Fruit fly (Drosophila melanogaster): ENCODE measurements around the gene CG43732.

The CG43732 gene

dm6 chr3R:18928346-18928917 is 21.6 kb upstream of the CG43732 start, which contains the start of gene Mpc1 (continued):
- no peak for TF ChIP-seq CG3281 (GFP tag; optimal IDR thresholded peaks at IDR 0.05)
- no peak for TF ChIP-seq sr (GFP tag; IDR thresholded peaks at IDR 0.05)
- no peak for TF ChIP-seq CG15514 (GFP tag; optimal IDR thresholded peaks at IDR 0.05)
- peak; percentile 0 for TF ChIP-seq D19A (tag; optimal IDR thresholded peaks at IDR 0.05)
- TF ChIP-seq CG6765 (GFP tag; optimal IDR thresholded peaks at IDR 0.05), result no peak
- TF ChIP-seq CG2120 (GFP tag; optimal IDR thresholded peaks at IDR 0.05), result peak; percentile 30
- TF ChIP-seq slbo (GFP tag; IDR thresholded peaks at IDR 0.05), result peak; percentile 55
- TF ChIP-seq CG1832 (GFP tag; optimal IDR thresholded peaks at IDR 0.05), result no peak
- no peak for TF ChIP-seq CG12104 (GFP tag; optimal IDR thresholded peaks at IDR 0.05)
- TF ChIP-seq pzg (GFP tag; optimal IDR thresholded peaks at IDR 0.05), result peak; percentile 55
- peak; percentile 22 for TF ChIP-seq Fer1 (GFP tag; optimal IDR thresholded peaks at IDR 0.05)
- TF ChIP-seq Ets97D (GFP tag; optimal IDR thresholded peaks at IDR 0.05), result no peak
- no peak for TF ChIP-seq CG32767 (GFP tag; IDR thresholded peaks at IDR 0.05)
- peak; percentile 19 for TF ChIP-seq CG13424 (tag; optimal IDR thresholded peaks at IDR 0.05)
- no peak for TF ChIP-seq ham (GFP tag; IDR thresholded peaks at IDR 0.05)
- TF ChIP-seq Atf6 (GFP tag; IDR thresholded peaks at IDR 0.05), result no peak
- TF ChIP-seq fd3F (GFP tag; optimal IDR thresholded peaks at IDR 0.05), result no peak
- TF ChIP-seq ATbp (GFP tag; optimal IDR thresholded peaks at IDR 0.05), result no peak
- TF ChIP-seq CG14441 (GFP tag; IDR thresholded peaks at IDR 0.05), result no peak
- TF ChIP-seq Doc2 (GFP tag; IDR thresholded peaks at IDR 0.05), result no peak
- TF ChIP-seq Nf-YA (GFP tag; IDR thresholded peaks at IDR 0.05), result no peak
- TF ChIP-seq Hmr (GFP tag; optimal IDR thresholded peaks at IDR 0.05), result no peak
- no peak for TF ChIP-seq dm (GFP tag; optimal IDR thresholded peaks at IDR 0.05)
- TF ChIP-seq CG16813 (GFP tag; IDR thresholded peaks at IDR 0.05; ENCODE audit: partially characterized antibody), result peak; percentile 77
- TF ChIP-seq CG13624 (GFP tag; optimal IDR thresholded peaks at IDR 0.05), result peak; percentile 1
- no peak for TF ChIP-seq CG6654 (GFP tag; optimal IDR thresholded peaks at IDR 0.05)
- TF ChIP-seq phol (tag; optimal IDR thresholded peaks at IDR 0.05), result no peak
- TF ChIP-seq bab2 (GFP tag; optimal IDR thresholded peaks at IDR 0.05), result no peak

dm6 chr3R:18928918-18929705 is 20.9 kb upstream of the CG43732 start, which contains the start of gene CG42613:
Gene CG42613, plus strand, starts transcription at chr3R:18929196.
- peak; percentile 77; the same call in 2 of the 3 replicates for TF ChIP-seq otp (GFP tag; IDR thresholded peaks at IDR 0.05)
- TF ChIP-seq CG17361 (GFP tag; IDR thresholded peaks at IDR 0.05), result peak; percentile 68; the same call in 2 of the 3 replicates
- peak; percentile 69 for TF ChIP-seq Fer3 (tag; optimal IDR thresholded peaks at IDR 0.05)
- TF ChIP-seq CG42726 (GFP tag; IDR thresholded peaks at IDR 0.05; ENCODE audit: partially characterized antibody), result peak; percentile 66
- peak; percentile 23; the same call in 1 of the 2 replicates for TF ChIP-seq CG6272 (GFP tag; IDR thresholded peaks at IDR 0.05)
- 0 out of 3 replicates have a peak, but pooled peaks have one; percentile 37 for TF ChIP-seq CG2889 (GFP tag; IDR thresholded peaks at IDR 0.05)
- no peak; the same call in 2 of the 3 replicates for TF ChIP-seq sr (GFP tag; IDR thresholded peaks at IDR 0.05)
- TF ChIP-seq Fer1 (GFP tag; optimal IDR thresholded peaks at IDR 0.05), result peak; percentile 60
- peak; percentile 56 for TF ChIP-seq Dp (GFP tag; optimal IDR thresholded peaks at IDR 0.05)
- TF ChIP-seq CG16863 (GFP tag; optimal IDR thresholded peaks at IDR 0.05), result no peak
- no peak for TF ChIP-seq pita (GFP tag; optimal IDR thresholded peaks at IDR 0.05)
- TF ChIP-seq CG12219 (GFP tag; optimal IDR thresholded peaks at IDR 0.05), result peak; percentile 60
- TF ChIP-seq CG8924 (tag; optimal IDR thresholded peaks at IDR 0.05), result peak; percentile 27
- peak; percentile 61 for TF ChIP-seq CG4424 (GFP tag; optimal IDR thresholded peaks at IDR 0.05)
- no peak for TF ChIP-seq nerfin-1 (tag; optimal IDR thresholded peaks at IDR 0.05)
- no peak for TF ChIP-seq CG4617 (GFP tag; optimal IDR thresholded peaks at IDR 0.05; ENCODE audit: borderline replicate concordance)
- peak; percentile 71 for TF ChIP-seq ase (GFP tag; IDR thresholded peaks at IDR 0.05)
- TF ChIP-seq CG5953 (GFP tag; IDR thresholded peaks at IDR 0.05), result peak; percentile 54; the same call in 1 of the 2 replicates
- peak; percentile 28; the same call in 1 of the 2 replicates for TF ChIP-seq klu (GFP tag; IDR thresholded peaks at IDR 0.05)
- peak; percentile 76 for TF ChIP-seq mirr (GFP tag; optimal IDR thresholded peaks at IDR 0.05)
- TF ChIP-seq CG4360 (GFP tag; IDR thresholded peaks at IDR 0.05), result peak; percentile 42; the same call in 1 of the 2 replicates
- no peak for TF ChIP-seq eve (GFP tag; optimal IDR thresholded peaks at IDR 0.05)
- peak; percentile 93 for TF ChIP-seq CG7987 (GFP tag; optimal IDR thresholded peaks at IDR 0.05)
